Worm (Caenorhabditis elegans) whole organism, late embryonic: Measurements from ENCODE around the gene K10C9.4.

Experiments
- ceh-24 ChIP-seq: sonication (generic microtip); optimal IDR thresholded peaks from 2 replicates; lab custom pipeline; 2016; ENCODE audit warnings: mild to moderate bottlenecking, missing genetic modification characterization, missing compliant biosample characterization
- ceh-34 ChIP-seq: sonication (generic microtip); optimal IDR thresholded peaks from 2 replicates; lab custom pipeline; 2016; ENCODE audit warnings: mild to moderate bottlenecking, missing genetic modification characterization, missing compliant biosample characterization
- tbx-2 ChIP-seq: sonication (generic microtip); optimal IDR thresholded peaks from 2 replicates; lab custom pipeline; 2016; ENCODE audit warnings: missing genetic modification characterization, missing compliant biosample characterization
- tbx-7 ChIP-seq: sonication (generic microtip); optimal IDR thresholded peaks from 2 replicates; lab custom pipeline; 2016; ENCODE audit warnings: missing genotype, missing genetic modification characterization, missing compliant biosample characterization

DNA sequence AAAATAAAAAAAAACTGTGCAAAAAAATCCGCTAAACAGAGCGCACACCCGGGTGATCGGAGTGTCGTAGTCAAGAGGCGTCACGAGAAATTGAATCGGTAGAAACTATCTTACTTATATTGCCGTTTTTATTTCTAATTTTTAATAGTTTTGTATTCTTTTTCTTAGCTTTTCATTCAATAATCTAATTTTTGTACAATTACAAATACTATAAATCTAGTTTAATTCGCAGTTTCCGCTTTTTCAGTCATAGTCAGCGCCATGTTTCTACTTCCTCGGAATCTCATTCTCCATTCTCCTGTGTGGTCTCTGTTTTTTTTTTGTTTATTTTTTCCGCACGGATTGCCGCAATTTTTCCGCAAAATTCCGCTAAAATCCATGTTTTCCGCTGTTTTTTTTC, 49.0 kb downstream of the K10C9.4 start:
- peak; percentile 90 for TF ChIP-seq ceh-34 (tag; lab: Kevin White, UChicago)
- peak; percentile 99 for TF ChIP-seq tbx-7
- peak; percentile 42 for TF ChIP-seq ceh-24
- TF ChIP-seq tbx-2 (tag; lab: Kevin White, UChicago), result peak; percentile 98
